Fruit fly (Drosophila melanogaster) whole organism, pupa: ENCODE results near the gene TfIIEalpha.

Source experiments
- CG10348 ChIP-seq: fragments of 200-800 bp; sonication (Bioruptor generic); IDR thresholded peaks from 2 replicates; pipeline ENCODE4 v1.3.6; 2022; ENCODE audit warnings: missing biosample characterization, missing genetic modification characterization
- CG12605 ChIP-seq: fragments of 200-800 bp; sonication (Bioruptor generic); IDR thresholded peaks from 2 replicates; pipeline ENCODE4 v1.3.6; 2022; ENCODE audit warnings: missing biosample characterization, missing genetic modification characterization
- CG13204 ChIP-seq: fragments of 200-800 bp; sonication (Bioruptor generic); optimal IDR thresholded peaks from 2 replicates; lab custom pipeline; 2018; ENCODE audit warnings: missing biosample characterization, mild to moderate bottlenecking, missing genetic modification characterization, moderate library complexity
- CG14655 ChIP-seq: fragments of 200-800 bp; sonication (Bioruptor generic); optimal IDR thresholded peaks from 3 replicates; lab custom pipeline; 2017; ENCODE audit warnings: mild to moderate bottlenecking, missing biosample characterization, missing genetic modification reagents, missing genetic modification characterization
- CG15710 ChIP-seq: fragments of 200-800 bp; sonication (Bioruptor generic); optimal IDR thresholded peaks from 2 replicates; lab custom pipeline; 2018; ENCODE audit warnings: missing biosample characterization, mild to moderate bottlenecking, missing genetic modification characterization, moderate library complexity
- CG17806 ChIP-seq: fragments of 200-800 bp; sonication (Bioruptor generic); optimal IDR thresholded peaks from 2 replicates; lab custom pipeline; 2018; ENCODE audit warnings: missing biosample characterization, mild to moderate bottlenecking, missing genetic modification characterization, moderate library complexity
- CG32121 ChIP-seq: fragments of 200-800 bp; sonication (Bioruptor generic); IDR thresholded peaks from 2 replicates; pipeline ENCODE4 v1.3.6; 2022; ENCODE audit warnings: missing biosample characterization, missing genetic modification characterization
- CG34367 ChIP-seq: fragments of 200-800 bp; sonication (Bioruptor generic); optimal IDR thresholded peaks from 2 replicates; lab custom pipeline; 2018; ENCODE audit warnings: missing biosample characterization, mild to moderate bottlenecking, missing genetic modification characterization
- CG4496 ChIP-seq: fragments of 200-800 bp; sonication (Bioruptor generic); IDR thresholded peaks from 3 replicates; pipeline ENCODE4 v1.3.6; 2022; ENCODE audit warnings: missing biosample characterization, missing genetic modification characterization
- CG8159 ChIP-seq: fragments of 200-800 bp; sonication (Bioruptor generic); optimal IDR thresholded peaks from 3 replicates; lab custom pipeline; 2018; ENCODE audit warnings: missing biosample characterization, mild to moderate bottlenecking, missing genetic modification characterization, moderate library complexity
- CG8301 ChIP-seq: fragments of 200-800 bp; sonication (Bioruptor generic); optimal IDR thresholded peaks from 2 replicates; lab custom pipeline; 2018; ENCODE audit warnings: missing biosample characterization, mild to moderate bottlenecking, missing genetic modification characterization
- CG9948 ChIP-seq: fragments of 200-800 bp; sonication (Bioruptor generic); optimal IDR thresholded peaks from 2 replicates; lab custom pipeline; 2018; ENCODE audit warnings: missing biosample characterization, mild to moderate bottlenecking, missing genetic modification characterization, moderate library complexity
- D1 ChIP-seq: fragments of 200-800 bp; sonication (Bioruptor generic); optimal IDR thresholded peaks from 2 replicates; lab custom pipeline; 2018; ENCODE audit warnings: missing biosample characterization, mild to moderate bottlenecking, missing genetic modification characterization, moderate library complexity
- EcR ChIP-seq: fragments of 200-800 bp; sonication (Bioruptor generic); optimal IDR thresholded peaks from 3 replicates; lab custom pipeline; 2019; ENCODE audit warnings: missing biosample characterization, missing genetic modification characterization, mild to moderate bottlenecking, moderate library complexity, missing genetic modification reagents
- Ets98B ChIP-seq: fragments of 200-800 bp; sonication (Bioruptor generic); IDR thresholded peaks from 2 replicates; pipeline ENCODE4 v1.3.6; 2022; ENCODE audit warnings: missing biosample characterization, missing genetic modification characterization
- Pif1A ChIP-seq: fragments of 200-800 bp; sonication (Bioruptor generic); optimal IDR thresholded peaks from 3 replicates; lab custom pipeline; 2016; ENCODE audit warnings: missing biosample characterization, missing genetic modification characterization
- Pif1B ChIP-seq: fragments of 200-800 bp; sonication (Bioruptor generic); optimal IDR thresholded peaks from 3 replicates; lab custom pipeline; 2016; ENCODE audit warnings: missing biosample characterization, missing genetic modification characterization
- Snoo ChIP-seq: fragments of 200-800 bp; sonication (Bioruptor generic); optimal IDR thresholded peaks from 3 replicates; lab custom pipeline; 2017; ENCODE audit warnings: missing biosample characterization, mild to moderate bottlenecking, missing genetic modification characterization, inconsistent platforms
- fd96Ca ChIP-seq: fragments of 200-800 bp; sonication (Bioruptor generic); IDR thresholded peaks from 3 replicates; pipeline ENCODE4 v1.3.6; 2022; ENCODE audit warnings: missing biosample characterization, missing genetic modification characterization
- gl ChIP-seq: fragments of 200-800 bp; sonication (Bioruptor generic); optimal IDR thresholded peaks from 2 replicates; lab custom pipeline; 2018; ENCODE audit warnings: missing biosample characterization, mild to moderate bottlenecking, missing genetic modification characterization
- rn ChIP-seq: fragments of 200-800 bp; sonication (Bioruptor generic); IDR thresholded peaks from 2 replicates; pipeline ENCODE4 v1.3.6; 2022; ENCODE audit warnings: missing biosample characterization, missing genetic modification characterization

TfIIEalpha gene

DNA sequence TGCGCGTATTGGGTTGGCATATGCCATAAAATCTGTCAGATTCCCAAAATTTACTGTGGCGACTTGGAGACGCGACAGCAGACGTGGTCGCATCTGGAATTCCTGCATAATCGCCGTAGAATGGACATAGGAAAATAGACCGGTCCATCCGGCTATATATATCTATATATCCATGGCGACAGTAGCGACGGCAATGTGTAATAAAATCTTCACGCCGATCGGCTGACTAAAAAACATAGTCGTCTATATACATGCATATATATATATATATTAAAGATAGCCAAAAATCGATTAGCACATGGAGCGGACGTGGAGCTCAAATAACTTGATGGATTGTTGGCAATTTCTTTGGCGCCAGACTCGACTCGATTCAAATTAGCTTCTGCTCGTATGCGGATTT lies 36.2 kb downstream of the TfIIEalpha start:
- TF ChIP-seq Snoo: no peak
- no peak for TF ChIP-seq Pif1B (GFP tag; lab: Kevin White, UChicago)
- TF ChIP-seq fd96Ca (GFP tag; lab: Robert Waterston, UW): no peak
- no peak for TF ChIP-seq gl (tag; lab: Kevin White, UChicago)
- TF ChIP-seq CG15710 (tag; lab: Kevin White, UChicago): no peak
- TF ChIP-seq CG10348 (GFP tag; lab: Robert Waterston, UW): no peak
- TF ChIP-seq CG8159 (tag; lab: Kevin White, UChicago): no peak
- TF ChIP-seq CG8301: no peak
- no peak for TF ChIP-seq CG32121 (GFP tag; lab: Robert Waterston, UW)

DNA sequence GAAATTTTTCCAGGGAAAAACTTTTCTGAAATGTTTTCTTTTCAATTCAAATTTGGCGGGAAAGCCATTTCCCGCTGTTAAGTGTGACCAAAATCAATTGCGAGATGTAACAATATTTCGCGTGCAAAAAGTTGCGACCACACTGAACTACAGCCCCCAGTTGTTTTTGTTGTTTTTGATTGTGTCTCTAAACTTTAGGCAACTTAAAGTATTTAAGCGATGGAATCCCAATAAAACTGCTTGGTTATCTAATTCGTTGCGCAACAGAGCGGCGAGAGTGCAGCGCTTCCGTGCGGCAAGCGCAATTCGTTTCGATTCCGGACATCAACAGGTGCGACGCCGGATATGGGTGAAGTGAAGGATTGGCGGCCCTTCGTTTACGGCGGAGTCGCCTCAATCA lies 38.9 kb downstream of the TfIIEalpha start, which contains the start of gene Bmcp:
Gene Bmcp (plus strand): TSS at position 155 of the 400 bp plus-strand sequence.
- TF ChIP-seq CG12605 (GFP tag; lab: Robert Waterston, UW) (peak; percentile 36; the same call in 1 of the 2 replicates), CG17806 (tag; lab: Kevin White, UChicago) (no peak), CG4496 (GFP tag; lab: Robert Waterston, UW) (0 out of 3 replicates have a peak, but pooled peaks have one; percentile 24), Pif1A (GFP tag; lab: Kevin White, UChicago) (no peak), CG34367 (tag; lab: Kevin White, UChicago) (no peak), Pif1B (GFP tag; lab: Kevin White, UChicago) (no peak), CG15710 (tag; lab: Kevin White, UChicago) (peak; percentile 9), Snoo (peak; percentile 6)
- TF ChIP-seq, all 21 proteins: peak for 4

DNA sequence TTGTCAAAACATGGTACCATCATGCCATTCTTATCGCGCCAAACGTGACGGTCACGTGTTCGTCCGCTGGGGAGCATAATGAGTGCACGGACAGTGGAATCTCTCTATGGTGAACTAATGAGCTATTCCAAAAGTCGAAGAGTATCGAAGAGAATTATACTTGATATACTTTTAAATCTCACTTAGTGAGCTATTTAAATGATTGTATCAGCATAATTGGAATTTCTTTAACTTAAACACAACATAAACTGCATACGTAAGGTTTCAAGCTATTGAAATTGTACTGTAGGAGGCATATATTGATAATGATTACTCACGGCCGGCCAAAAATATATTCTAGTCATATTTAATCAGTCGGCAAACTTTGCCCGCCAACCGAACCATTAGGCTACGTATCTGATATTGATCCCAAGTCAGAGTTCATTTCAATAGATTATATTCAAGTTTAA lies 39.7 kb downstream of the TfIIEalpha start:
- TF ChIP-seq CG8301: no peak
- no peak for TF ChIP-seq CG17806 (tag; lab: Kevin White, UChicago)
- no peak for TF ChIP-seq gl (tag; lab: Kevin White, UChicago)
- TF ChIP-seq rn (GFP tag; lab: Robert Waterston, UW): no peak
- no peak for TF ChIP-seq CG8159 (tag; lab: Kevin White, UChicago)
- TF ChIP-seq CG9948 (tag; lab: Kevin White, UChicago): no peak
- TF ChIP-seq D1 (tag; lab: Kevin White, UChicago): no peak
- TF ChIP-seq Pif1B (GFP tag; lab: Kevin White, UChicago): no peak
- TF ChIP-seq CG13204 (GFP tag; lab: Kevin White, UChicago): no peak
- TF ChIP-seq fd96Ca (GFP tag; lab: Robert Waterston, UW): no peak
- no peak for TF ChIP-seq CG10348 (GFP tag; lab: Robert Waterston, UW)
- no peak for TF ChIP-seq CG15710 (tag; lab: Kevin White, UChicago)
- TF ChIP-seq CG4496 (GFP tag; lab: Robert Waterston, UW): no peak
- no peak for TF ChIP-seq Snoo
- TF ChIP-seq Pif1A (GFP tag; lab: Kevin White, UChicago): no peak
- TF ChIP-seq Ets98B (GFP tag; lab: Robert Waterston, UW): no peak
- no peak for TF ChIP-seq CG14655
- no peak for TF ChIP-seq EcR (GFP tag; lab: Kevin White, UChicago)
- TF ChIP-seq CG34367 (tag; lab: Kevin White, UChicago): no peak
- no peak for TF ChIP-seq CG12605 (GFP tag; lab: Robert Waterston, UW)

DNA sequence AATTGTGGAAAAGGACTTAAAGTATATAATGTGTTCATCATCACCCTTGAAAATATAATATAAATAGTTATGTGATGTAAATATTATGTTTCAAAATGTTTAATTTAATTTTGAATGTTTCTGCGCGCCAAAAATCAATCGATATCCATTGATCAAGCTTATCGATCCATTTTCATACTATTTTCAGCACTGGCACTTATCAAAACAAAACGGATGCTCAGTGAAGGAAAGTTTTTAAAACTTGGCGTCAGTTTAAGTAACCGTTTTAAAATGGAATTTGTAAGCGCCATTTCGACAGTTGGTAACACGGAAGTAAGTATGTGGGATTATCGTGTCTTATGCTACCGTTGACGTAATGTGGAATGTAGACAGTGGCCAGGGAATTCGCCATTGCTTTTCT lies 46.3 kb downstream of the TfIIEalpha start, which contains the start of gene sunn:
Gene sunn (plus strand): TSS at position 202 of the 400 bp plus-strand sequence.
- no peak for TF ChIP-seq Snoo
- no peak for TF ChIP-seq CG34367 (tag; lab: Kevin White, UChicago)
- TF ChIP-seq CG17806 (tag; lab: Kevin White, UChicago): no peak
- no peak for TF ChIP-seq CG15710 (tag; lab: Kevin White, UChicago)
- TF ChIP-seq CG8301: no peak
- no peak for TF ChIP-seq gl (tag; lab: Kevin White, UChicago)
- no peak for TF ChIP-seq Pif1B (GFP tag; lab: Kevin White, UChicago)
- TF ChIP-seq Ets98B (GFP tag; lab: Robert Waterston, UW): no peak
- no peak for TF ChIP-seq CG4496 (GFP tag; lab: Robert Waterston, UW)
- no peak for TF ChIP-seq CG10348 (GFP tag; lab: Robert Waterston, UW)
- TF ChIP-seq rn (GFP tag; lab: Robert Waterston, UW): no peak
- TF ChIP-seq EcR (GFP tag; lab: Kevin White, UChicago): no peak

DNA sequence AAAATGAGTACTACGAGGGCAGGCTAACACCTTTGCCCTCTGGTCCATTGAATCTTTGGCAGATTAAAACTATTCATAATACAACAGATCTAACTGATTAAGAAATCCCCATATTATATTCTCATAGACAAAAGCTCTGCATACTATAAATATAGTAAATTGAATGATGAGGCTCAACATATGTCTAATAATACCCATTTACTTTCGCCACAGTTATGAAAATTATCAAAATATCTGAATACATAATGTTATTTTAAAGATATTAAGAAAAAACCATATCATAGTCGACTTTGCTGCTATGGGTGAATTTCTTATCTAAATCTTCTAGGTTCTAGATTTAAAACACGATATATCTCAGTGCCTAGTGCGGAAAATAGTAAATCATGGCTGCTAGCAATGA lies 50.0 kb downstream of the TfIIEalpha start, which contains the start of gene CG32087:
Gene CG32087 (plus strand): TSS at position 301 of the 400 bp plus-strand sequence.
- no peak for TF ChIP-seq Ets98B (GFP tag; lab: Robert Waterston, UW)
- no peak for TF ChIP-seq CG13204 (GFP tag; lab: Kevin White, UChicago)
- TF ChIP-seq fd96Ca (GFP tag; lab: Robert Waterston, UW): no peak
- no peak for TF ChIP-seq D1 (tag; lab: Kevin White, UChicago)
- TF ChIP-seq CG17806 (tag; lab: Kevin White, UChicago): no peak
- no peak for TF ChIP-seq CG9948 (tag; lab: Kevin White, UChicago)
- no peak for TF ChIP-seq CG34367 (tag; lab: Kevin White, UChicago)
- TF ChIP-seq rn (GFP tag; lab: Robert Waterston, UW): no peak
- TF ChIP-seq Pif1A (GFP tag; lab: Kevin White, UChicago): no peak
- TF ChIP-seq Pif1B (GFP tag; lab: Kevin White, UChicago): no peak
- TF ChIP-seq Snoo: no peak
- TF ChIP-seq EcR (GFP tag; lab: Kevin White, UChicago): no peak
- no peak for TF ChIP-seq CG14655
- TF ChIP-seq CG12605 (GFP tag; lab: Robert Waterston, UW): no peak
- TF ChIP-seq CG8301: no peak
- TF ChIP-seq CG4496 (GFP tag; lab: Robert Waterston, UW): no peak
- TF ChIP-seq CG15710 (tag; lab: Kevin White, UChicago): no peak
